Fruit fly (Drosophila melanogaster): Measurements from ENCODE around the gene CG1105.

Gene CG1105

DNA sequence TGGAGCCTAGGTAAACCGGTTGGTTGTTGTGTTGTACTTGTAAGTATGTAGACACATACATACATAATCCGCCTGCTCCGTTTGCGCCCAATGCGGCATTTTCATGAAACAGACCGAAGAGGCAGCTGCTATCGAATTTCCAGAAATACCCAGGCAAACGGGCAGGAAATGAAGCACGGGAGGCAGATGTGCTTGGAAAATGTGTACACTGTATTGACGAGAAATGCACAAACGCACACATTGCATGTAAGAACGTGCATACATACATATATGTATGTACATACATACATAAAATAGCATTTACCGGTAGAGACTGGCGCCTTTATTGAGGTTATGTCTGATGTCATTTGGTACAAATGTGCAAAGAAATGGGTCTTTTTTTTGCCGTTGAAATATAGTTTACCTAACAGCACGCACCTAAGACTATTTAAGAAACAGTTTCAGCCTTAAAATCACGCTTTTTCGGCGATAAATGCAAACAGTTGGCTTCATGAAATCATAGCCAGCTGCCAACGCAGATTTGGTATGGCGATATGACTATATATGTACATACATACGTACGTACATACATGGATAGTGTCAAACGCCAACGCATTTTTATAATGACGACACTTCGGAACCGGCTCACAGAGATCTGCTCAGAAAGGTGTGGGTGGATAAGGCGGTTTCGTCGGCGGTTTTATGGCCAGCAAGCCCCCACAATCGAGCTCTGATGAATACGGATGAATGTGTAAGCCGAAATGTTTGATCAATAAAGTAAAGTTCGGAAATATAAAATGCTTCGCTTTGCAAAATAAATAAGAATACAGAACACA lies 22.8 kb upstream of the CG1105 start (continued):
- TF ChIP-seq kni (GFP tag; optimal IDR thresholded peaks at IDR 0.05) (peak; percentile 84), CG14710 (tag; optimal IDR thresholded peaks at IDR 0.05) (peak; percentile 12), Atf3 (GFP tag; optimal IDR thresholded peaks at IDR 0.05) (no peak), otp (GFP tag; IDR thresholded peaks at IDR 0.05) (no peak), CG5245 (GFP tag; optimal IDR thresholded peaks at IDR 0.05) (no peak), CG12299 (tag; optimal IDR thresholded peaks at IDR 0.05) (no peak), Dref (GFP tag; IDR thresholded peaks at IDR 0.05) (no peak), CTCF (GFP tag; optimal IDR thresholded peaks at IDR 0.05) (no peak), Mad (GFP tag; optimal IDR thresholded peaks at IDR 0.05) (no peak), Trl (optimal IDR thresholded peaks at IDR 0.05) (no peak), Trl (GFP tag; optimal IDR thresholded peaks at IDR 0.05) (no peak), CG2199 (GFP tag; IDR thresholded peaks at IDR 0.05) (peak; percentile 77; the same call in 2 of the 3 replicates), CG34224 (GFP tag; IDR thresholded peaks at IDR 0.05; ENCODE audit: partially characterized antibody) (peak; percentile 40; the same call in 1 of the 3 replicates), dan (GFP tag; IDR thresholded peaks at IDR 0.05) (no peak), CG12769 (tag; optimal IDR thresholded peaks at IDR 0.05) (peak; percentile 23), CG12391 (tag; optimal IDR thresholded peaks at IDR 0.05) (no peak), Vsx1 (GFP tag; optimal IDR thresholded peaks at IDR 0.05) (no peak), CG2116 (GFP tag; optimal IDR thresholded peaks at IDR 0.05) (peak; percentile 17), NfI (GFP tag; optimal IDR thresholded peaks at IDR 0.05) (no peak), GATAe (GFP tag; conservative IDR thresholded peaks at IDR 0.05) (no peak), Kr (GFP tag; optimal IDR thresholded peaks at IDR 0.05) (no peak), lilli (GFP tag; optimal IDR thresholded peaks at IDR 0.05) (no peak), MBD-R2 (GFP tag; IDR thresholded peaks at IDR 0.05) (peak; percentile 40; the same call in 1 of the 2 replicates), NC2α (GFP tag; optimal IDR thresholded peaks at IDR 0.05) (no peak), twi (tag; optimal IDR thresholded peaks at IDR 0.05) (peak; percentile 81), CG34376 (GFP tag; optimal IDR thresholded peaks at IDR 0.05) (no peak), CG4328 (GFP tag; optimal IDR thresholded peaks at IDR 0.05) (no peak), salm (tag; optimal IDR thresholded peaks at IDR 0.05) (no peak), CG42726 (GFP tag; IDR thresholded peaks at IDR 0.05; ENCODE audit: partially characterized antibody) (no peak), CG10462 (GFP tag; optimal IDR thresholded peaks at IDR 0.05) (no peak), C15 (GFP tag; IDR thresholded peaks at IDR 0.05) (no peak), Awh (GFP tag; IDR thresholded peaks at IDR 0.05) (no peak), CG10543 (GFP tag; optimal IDR thresholded peaks at IDR 0.05) (no peak), CG17328 (GFP tag; IDR thresholded peaks at IDR 0.05) (no peak), Dp (GFP tag; optimal IDR thresholded peaks at IDR 0.05) (no peak), tx (GFP tag; optimal IDR thresholded peaks at IDR 0.05) (peak; percentile 31), CG15601 (tag; optimal IDR thresholded peaks at IDR 0.05) (no peak), Bteb2 (GFP tag; optimal IDR thresholded peaks at IDR 0.05) (no peak), kah (GFP tag; optimal IDR thresholded peaks at IDR 0.05) (no peak), grn (GFP tag; optimal IDR thresholded peaks at IDR 0.05) (peak; percentile 70), esg (GFP tag; conservative IDR thresholded peaks at IDR 0.05) (no peak), Sry-δ (GFP tag; optimal IDR thresholded peaks at IDR 0.05) (no peak), CG32772 (GFP tag; IDR thresholded peaks at IDR 0.05) (no peak), CG10147 (GFP tag; optimal IDR thresholded peaks at IDR 0.05) (no peak), CG31224 (GFP tag; IDR thresholded peaks at IDR 0.05) (peak; percentile 65), pita (GFP tag; optimal IDR thresholded peaks at IDR 0.05) (no peak), CG30020 (tag; optimal IDR thresholded peaks at IDR 0.05) (peak; percentile 67), HmgD (GFP tag; optimal IDR thresholded peaks at IDR 0.05) (no peak), CG11695 (GFP tag; IDR thresholded peaks at IDR 0.05) (no peak), chm (GFP tag; IDR thresholded peaks at IDR 0.05) (peak; percentile 45; the same call in 1 of the 2 replicates)
